Fruit fly (Drosophila melanogaster): ENCODE data around the gene Ugt304A1.

The Ugt304A1 gene

DNA sequence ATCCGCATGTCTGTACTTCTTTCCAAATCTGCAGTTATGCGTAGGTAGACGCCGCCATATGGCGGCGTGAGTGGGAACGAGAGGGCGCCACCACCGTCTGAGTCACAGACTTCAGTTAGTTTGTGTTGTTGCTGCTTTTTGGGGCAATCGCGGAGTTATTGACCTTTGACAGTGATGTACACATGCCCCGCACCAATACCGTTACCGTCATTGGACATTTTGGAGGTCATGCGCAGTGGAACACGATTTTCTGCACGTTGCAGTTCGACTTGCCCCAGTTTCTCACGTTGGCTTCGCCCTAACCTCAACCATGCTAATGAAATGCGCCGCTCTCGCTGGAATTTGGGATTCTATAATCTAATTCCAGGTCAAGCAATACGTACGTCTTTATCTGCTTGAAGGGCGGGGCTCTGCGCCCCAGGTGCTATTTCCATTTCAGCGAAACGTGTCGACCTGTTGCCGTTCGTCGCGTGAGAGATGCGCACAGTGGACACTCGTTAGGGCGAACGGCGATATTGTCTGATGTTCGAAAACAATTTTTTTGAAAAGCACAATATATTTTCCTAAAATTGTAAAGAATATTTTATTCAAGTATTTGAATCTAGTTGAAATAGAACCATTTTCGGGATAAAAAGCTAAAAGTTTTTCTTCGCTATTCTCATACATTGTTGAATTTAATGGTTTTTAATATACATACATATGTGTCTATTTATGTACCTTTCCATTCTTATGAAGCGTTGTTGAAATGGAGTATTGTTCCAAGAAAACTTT lies 36.3 kb upstream of the Ugt304A1 start (continued):
- TF ChIP-seq sd (tag; optimal IDR thresholded peaks at IDR 0.05) (peak; percentile 97), fd96Cb (tag; optimal IDR thresholded peaks at IDR 0.05) (peak; percentile 59), Atf-2 (GFP tag; optimal IDR thresholded peaks at IDR 0.05) (peak; percentile 48), Deaf1 (tag; optimal IDR thresholded peaks at IDR 0.05) (peak; percentile 35), chn (GFP tag; optimal IDR thresholded peaks at IDR 0.05) (peak; percentile 57), CG5180 (GFP tag; optimal IDR thresholded peaks at IDR 0.05) (peak; percentile 56), sim (GFP tag; IDR thresholded peaks at IDR 0.05) (no peak), CG12104 (GFP tag; optimal IDR thresholded peaks at IDR 0.05) (no peak), grau (tag; optimal IDR thresholded peaks at IDR 0.05) (peak; percentile 97), CG12071 (GFP tag; optimal IDR thresholded peaks at IDR 0.05) (peak; percentile 58), sens-2 (GFP tag; IDR thresholded peaks at IDR 0.05) (no peak; the same call in 1 of the 2 replicates), prd (optimal IDR thresholded peaks at IDR 0.05) (no peak), prd (GFP tag; IDR thresholded peaks at IDR 0.05) (peak; percentile 87), CG31441 (GFP tag; IDR thresholded peaks at IDR 0.05) (peak; percentile 62), CG18619 (GFP tag; optimal IDR thresholded peaks at IDR 0.05) (peak; percentile 40), CG2202 (tag; optimal IDR thresholded peaks at IDR 0.05) (no peak), nerfin-1 (tag; optimal IDR thresholded peaks at IDR 0.05) (no peak), ash1 (GFP tag; optimal IDR thresholded peaks at IDR 0.05) (no peak), CG7987 (GFP tag; optimal IDR thresholded peaks at IDR 0.05) (peak; percentile 35), CG31388 (GFP tag; optimal IDR thresholded peaks at IDR 0.05) (peak; percentile 19), wek (GFP tag; optimal IDR thresholded peaks at IDR 0.05) (no peak), Drgx (GFP tag; IDR thresholded peaks at IDR 0.05) (peak; percentile 70), CG8388 (GFP tag; optimal IDR thresholded peaks at IDR 0.05) (peak; percentile 43), ac (GFP tag; optimal IDR thresholded peaks at IDR 0.05) (no peak), unc-4 (GFP tag; IDR thresholded peaks at IDR 0.05; ENCODE audit: partially characterized antibody) (no peak), ken (GFP tag; IDR thresholded peaks at IDR 0.05) (peak; percentile 78), gro (GFP tag; optimal IDR thresholded peaks at IDR 0.05) (peak; percentile 70), Oaz (GFP tag; IDR thresholded peaks at IDR 0.05) (peak; percentile 45), jigr1 (GFP tag; IDR thresholded peaks at IDR 0.05) (no peak), Hr39 (optimal IDR thresholded peaks at IDR 0.05) (no peak), ci (GFP tag; IDR thresholded peaks at IDR 0.05) (peak; percentile 65), CG11456 (GFP tag; IDR thresholded peaks at IDR 0.05) (peak; percentile 86), Awh (GFP tag; IDR thresholded peaks at IDR 0.05) (0 out of 2 replicates have a peak, but pooled peaks have one; percentile 11), nau (GFP tag; optimal IDR thresholded peaks at IDR 0.05) (peak; percentile 12), Adf1 (GFP tag; IDR thresholded peaks at IDR 0.05) (peak; percentile 33; the same call in 1 of the 2 replicates), tin (GFP tag; optimal IDR thresholded peaks at IDR 0.05) (peak; percentile 73), CG13894 (tag; optimal IDR thresholded peaks at IDR 0.05) (peak; percentile 94), ems (GFP tag; optimal IDR thresholded peaks at IDR 0.05) (peak; percentile 67), pho (GFP tag; optimal IDR thresholded peaks at IDR 0.05) (peak; percentile 64), pros (GFP tag; optimal IDR thresholded peaks at IDR 0.05) (peak; percentile 34), gce (GFP tag; IDR thresholded peaks at IDR 0.05) (no peak), CG12942 (GFP tag; optimal IDR thresholded peaks at IDR 0.05) (peak; percentile 61), CG33213 (GFP tag; optimal IDR thresholded peaks at IDR 0.05) (peak; percentile 64), CG11398 (GFP tag; optimal IDR thresholded peaks at IDR 0.05) (peak; percentile 28), CG17186 (GFP tag; optimal IDR thresholded peaks at IDR 0.05) (no peak), Sox100B (GFP tag; optimal IDR thresholded peaks at IDR 0.05) (peak; percentile 53), CG14014 (GFP tag; IDR thresholded peaks at IDR 0.05) (peak; percentile 80), ftz-f1 (GFP tag; optimal IDR thresholded peaks at IDR 0.05) (peak; percentile 60), org-1 (GFP tag; optimal IDR thresholded peaks at IDR 0.05) (peak; percentile 6), slou (GFP tag; optimal IDR thresholded peaks at IDR 0.05) (peak; percentile 57), pita (GFP tag; optimal IDR thresholded peaks at IDR 0.05) (no peak)
